Fruit fly (Drosophila melanogaster) whole organism, wandering third instar larva: Measurements from ENCODE around the gene CG14646.

ENCODE experiments used
- Abd-B ChIP-seq: fragments of >200 bp; optimal IDR thresholded peaks from 2 replicates; lab custom pipeline; 2017; ENCODE audit warnings: missing biosample characterization, missing genetic modification characterization
- CG32264 ChIP-seq: fragments of 200-800 bp; sonication (Bioruptor generic); optimal IDR thresholded peaks from 2 replicates; lab custom pipeline; 2016; ENCODE audit warnings: missing biosample characterization, missing genetic modification characterization
- CG9705 ChIP-seq: fragments of 200-800 bp; sonication (Bioruptor generic); optimal IDR thresholded peaks from 2 replicates; lab custom pipeline; 2018; ENCODE audit warnings: missing biosample characterization, mild to moderate bottlenecking, missing genetic modification characterization
- CrebA ChIP-seq: fragments of 200-800 bp; sonication (Bioruptor generic); optimal IDR thresholded peaks from 2 replicates; lab custom pipeline; 2016; ENCODE audit warnings: missing biosample characterization, mild to moderate bottlenecking, missing genetic modification characterization, borderline replicate concordance
- Dfd ChIP-seq: fragments of >200 bp; optimal IDR thresholded peaks from 2 replicates; lab custom pipeline; 2017; ENCODE audit warnings: missing biosample characterization, missing genetic modification characterization
- Dif ChIP-seq: fragments of 200-275, 200-300 bp; sonication (Bioruptor generic); optimal IDR thresholded peaks from 2 replicates; lab custom pipeline; 2018; ENCODE audit warnings: missing biosample characterization, missing genetic modification characterization; ENCODE audit not compliant: partially characterized antibody
- GATAd ChIP-seq: sonication (Bioruptor generic); optimal IDR thresholded peaks from 2 replicates; lab custom pipeline; 2016; ENCODE audit warnings: missing biosample characterization, missing genetic modification characterization
- HLH106 ChIP-seq: fragments of 200-800 bp; optimal IDR thresholded peaks from 3 replicates; lab custom pipeline; 2019; ENCODE audit warnings: missing biosample characterization, mild to moderate bottlenecking, missing genetic modification characterization, moderate library complexity
- Hnf4 ChIP-seq: fragments of 200-800 bp; sonication (Bioruptor generic); optimal IDR thresholded peaks from 2 replicates; lab custom pipeline; 2016; ENCODE audit warnings: missing biosample characterization, mild to moderate bottlenecking, missing genetic modification characterization
- Hr78 ChIP-seq: fragments of >200 bp; optimal IDR thresholded peaks from 2 replicates; lab custom pipeline; 2017; ENCODE audit warnings: missing biosample characterization, missing genetic modification characterization
- Hr83 ChIP-seq: fragments of 200-300 bp; sonication (Bioruptor generic); optimal IDR thresholded peaks from 2 replicates; lab custom pipeline; 2016; ENCODE audit warnings: missing biosample characterization, mild to moderate bottlenecking, missing genetic modification characterization, moderate library complexity; ENCODE audit not compliant: poor library complexity, severe bottlenecking
- Jra ChIP-seq: sonication (Bioruptor generic); optimal IDR thresholded peaks from 2 replicates; lab custom pipeline; 2016; ENCODE audit warnings: missing biosample characterization, missing genetic modification characterization
- Mio ChIP-seq: sonication (Bioruptor generic); optimal IDR thresholded peaks from 2 replicates; lab custom pipeline; 2016; ENCODE audit warnings: missing biosample characterization, missing genetic modification characterization
- Myc ChIP-seq: fragments of >200 bp; optimal IDR thresholded peaks from 2 replicates; lab custom pipeline; 2017
- N ChIP-seq: fragments of >200 bp; optimal IDR thresholded peaks from 2 replicates; lab custom pipeline; 2018; ENCODE audit warnings: missing biosample characterization, missing external identifiers, missing genetic modification characterization
- OdsH ChIP-seq: fragments of 200-800 bp; sonication (Bioruptor generic); optimal IDR thresholded peaks from 2 replicates; lab custom pipeline; 2016; ENCODE audit warnings: missing biosample characterization, mild to moderate bottlenecking, missing genetic modification characterization
- Rel ChIP-seq, 2 experiments: fragments of 200-800 bp; sonication (Bioruptor generic) in 1 of 2; optimal IDR thresholded peaks; 2 replicates in 1 of 2; 3 replicates in 1 of 2; lab custom pipeline; 2016 to 2019; ENCODE audit warnings: mild to moderate bottlenecking in 2 of 2, missing biosample characterization in 2 of 2, missing genetic modification characterization in 2 of 2, moderate library complexity in 1 of 2
- Sp1 ChIP-seq: fragments of 200-800 bp; sonication (Bioruptor generic); optimal IDR thresholded peaks from 3 replicates; lab custom pipeline; 2019; ENCODE audit warnings: missing biosample characterization, mild to moderate bottlenecking, missing genetic modification characterization, moderate library complexity
- Vsx2 ChIP-seq: fragments of 200-300, 225-300 bp; sonication (Bioruptor generic); optimal IDR thresholded peaks from 2 replicates; lab custom pipeline; 2018; ENCODE audit warnings: missing biosample characterization, missing genetic modification characterization; ENCODE audit not compliant: partially characterized antibody
- br ChIP-seq: fragments of 200-800 bp; sonication (Bioruptor generic); optimal IDR thresholded peaks from 2 replicates; lab custom pipeline; 2016; ENCODE audit warnings: missing biosample characterization, missing genetic modification characterization
- brk ChIP-seq: fragments of 200-800 bp; sonication (Bioruptor generic); optimal IDR thresholded peaks from 2 replicates; lab custom pipeline; 2016; ENCODE audit warnings: missing biosample characterization, mild to moderate bottlenecking, missing genetic modification characterization
- dl ChIP-seq, 2 experiments: fragments of 175-275, 200-275 bp in 1 of 2; fragments of 200-275 bp in 1 of 2; sonication (Bioruptor generic); optimal IDR thresholded peaks; lab custom pipeline; 2018; ENCODE audit warnings: mild to moderate bottlenecking in 2 of 2, missing biosample characterization in 2 of 2, missing genetic modification characterization in 2 of 2, moderate library complexity in 2 of 2; ENCODE audit not compliant: partially characterized antibody in 2 of 2, insufficient read depth in 1 of 2
- dmrt93B ChIP-seq: fragments of 200-800 bp; sonication (Bioruptor generic); optimal IDR thresholded peaks from 2 replicates; lab custom pipeline; 2018; ENCODE audit warnings: missing biosample characterization, mild to moderate bottlenecking, missing genetic modification characterization
- dsf ChIP-seq: sonication (Bioruptor generic); optimal IDR thresholded peaks from 2 replicates; lab custom pipeline; 2016; ENCODE audit warnings: missing biosample characterization, missing genetic modification characterization, borderline replicate concordance
- ey ChIP-seq: fragments of 200-800 bp; sonication (Bioruptor generic); optimal IDR thresholded peaks from 2 replicates; lab custom pipeline; 2016; ENCODE audit warnings: missing biosample characterization, missing genetic modification characterization
- foxo ChIP-seq, 2 experiments: fragments of 200-800 bp; sonication (Bioruptor generic); optimal IDR thresholded peaks; 2 replicates in 1 of 2; 3 replicates in 1 of 2; lab custom pipeline; 2016 to 2017; ENCODE audit warnings: missing biosample characterization in 2 of 2, missing genetic modification characterization in 2 of 2
- fru ChIP-seq: fragments of 200-800 bp; sonication (Bioruptor generic); optimal IDR thresholded peaks from 3 replicates; lab custom pipeline; 2016; ENCODE audit warnings: missing biosample characterization, mild to moderate bottlenecking, missing genetic modification characterization
- h ChIP-seq: fragments of 200-800 bp; sonication (Bioruptor generic); optimal IDR thresholded peaks from 3 replicates; lab custom pipeline; 2016; ENCODE audit warnings: missing biosample characterization, mild to moderate bottlenecking, missing genetic modification characterization
- jim ChIP-seq: fragments of 175-275, 200-325 bp; sonication (Bioruptor generic); optimal IDR thresholded peaks from 2 replicates; lab custom pipeline; 2016; ENCODE audit warnings: missing biosample characterization, mild to moderate bottlenecking, missing genetic modification characterization
- lola ChIP-seq: fragments of >200 bp; optimal IDR thresholded peaks from 2 replicates; lab custom pipeline; 2017; ENCODE audit warnings: missing biosample characterization, missing genetic modification characterization
- pan ChIP-seq: fragments of >200 bp; optimal IDR thresholded peaks from 2 replicates; lab custom pipeline; 2017
- psq ChIP-seq: fragments of 200-800 bp; sonication (Bioruptor generic); optimal IDR thresholded peaks from 3 replicates; lab custom pipeline; 2017; ENCODE audit warnings: missing biosample characterization, mild to moderate bottlenecking, missing genetic modification characterization, moderate library complexity
- rgr ChIP-seq: fragments of 200-800 bp; sonication (Bioruptor generic); optimal IDR thresholded peaks from 3 replicates; lab custom pipeline; 2016; ENCODE audit warnings: missing biosample characterization, mild to moderate bottlenecking, missing genetic modification characterization
- sage ChIP-seq: fragments of 200-800 bp; sonication (Bioruptor generic); optimal IDR thresholded peaks from 2 replicates; lab custom pipeline; 2016; ENCODE audit warnings: missing biosample characterization, mild to moderate bottlenecking, missing genetic modification characterization
- sv ChIP-seq: fragments of 200-800 bp; sonication (Bioruptor generic); optimal IDR thresholded peaks from 3 replicates; lab custom pipeline; 2016; ENCODE audit warnings: missing biosample characterization, missing genetic modification characterization
- tai ChIP-seq: sonication (Bioruptor generic); optimal IDR thresholded peaks from 2 replicates; lab custom pipeline; 2016; ENCODE audit warnings: missing biosample characterization, missing genetic modification characterization
- usp ChIP-seq: fragments of >200 bp; optimal IDR thresholded peaks from 2 replicates; lab custom pipeline; 2017; ENCODE audit warnings: missing biosample characterization, missing genetic modification characterization
- woc ChIP-seq: sonication (Bioruptor generic); optimal IDR thresholded peaks from 2 replicates; lab custom pipeline; 2016; ENCODE audit warnings: missing biosample characterization, mild to moderate bottlenecking, missing genetic modification characterization

The CG14646 gene

dm6 chr3R:4381079-4381919 lies 8.9 kb upstream of the CG14646 start, which contains the start of gene Cont:
Cont (plus strand) TSS chr3R:4381306.
- TF ChIP-seq sv (GFP tag; lab: Kevin White, UChicago) (no peak), Rel (GFP tag; optimal IDR thresholded peaks at IDR 0.05; lab: Kevin White, UChicago) (no peak), Rel (tag; optimal IDR thresholded peaks at IDR 0.05; lab: Kevin White, UChicago) (peak; percentile 10), usp (no peak), Hnf4 (peak; percentile 62), h (GFP tag; lab: Kevin White, UChicago) (peak; percentile 26)
- TF ChIP-seq, all 38 proteins: peak for 3

- no peak for TF ChIP-seq Dfd (GFP tag; lab: Kevin White, UChicago)
- TF ChIP-seq woc (GFP tag; lab: Kevin White, UChicago) = no peak
- no peak for TF ChIP-seq pan
- TF ChIP-seq rgr = no peak
- no peak for TF ChIP-seq Hr83 (GFP tag; lab: Kevin White, UChicago)
- TF ChIP-seq h (GFP tag; lab: Kevin White, UChicago) = no peak
- TF ChIP-seq Jra = no peak
- TF ChIP-seq Mio (GFP tag; lab: Kevin White, UChicago) = no peak
- no peak for TF ChIP-seq lola (GFP tag; lab: Kevin White, UChicago)
- TF ChIP-seq tai (GFP tag; lab: Kevin White, UChicago) = no peak
- no peak for TF ChIP-seq jim (GFP tag; lab: Kevin White, UChicago)
- TF ChIP-seq Myc (lab: Kevin White, UChicago) = no peak
- TF ChIP-seq ey (GFP tag; lab: Kevin White, UChicago) = no peak
Measured at dm6 chr3R:4382165-4382564, 8.0 kb upstream of the CG14646 start.

- TF ChIP-seq ey (GFP tag; lab: Kevin White, UChicago) (no peak), jim (GFP tag; lab: Kevin White, UChicago) (no peak), lola (GFP tag; lab: Kevin White, UChicago) (no peak), HLH106 (tag; lab: Kevin White, UChicago) (peak; percentile 59), Hnf4 (peak; percentile 51), CrebA (GFP tag; lab: Kevin White, UChicago) (no peak), Dif (GFP tag; lab: Kevin White, UChicago) (no peak), Sp1 (GFP tag; lab: Kevin White, UChicago) (peak; percentile 41), dsf (GFP tag; lab: Kevin White, UChicago) (no peak), sage (GFP tag; lab: Kevin White, UChicago) (no peak), pan (no peak), woc (GFP tag; lab: Kevin White, UChicago) (no peak), foxo (GFP tag; optimal IDR thresholded peaks at IDR 0.05; lab: Kevin White, UChicago) (peak in 1 of 2 experiments; percentile 44), Mio (GFP tag; lab: Kevin White, UChicago) (no peak), Rel (GFP tag; optimal IDR thresholded peaks at IDR 0.05; lab: Kevin White, UChicago) (no peak), Rel (tag; optimal IDR thresholded peaks at IDR 0.05; lab: Kevin White, UChicago) (peak; percentile 90), CG32264 (GFP tag; lab: Kevin White, UChicago) (no peak), N (GFP tag; lab: Kevin White, UChicago) (no peak), CG9705 (no peak), Dfd (GFP tag; lab: Kevin White, UChicago) (no peak), Hr83 (GFP tag; lab: Kevin White, UChicago) (peak; percentile 7), psq (GFP tag; lab: Kevin White, UChicago) (peak; percentile 23), fru (GFP tag; lab: Kevin White, UChicago) (no peak), Hr78 (no peak), dmrt93B (GFP tag; lab: Kevin White, UChicago) (no peak), h (GFP tag; lab: Kevin White, UChicago) (no peak), dl (GFP tag; optimal IDR thresholded peaks at IDR 0.05; lab: Kevin White, UChicago; ENCODE audit: insufficient read depth in 1 of 2, partially characterized antibody in 2 of 2) (no peak), tai (GFP tag; lab: Kevin White, UChicago) (no peak), Jra (no peak), usp (no peak), rgr (peak; percentile 35), Vsx2 (GFP tag; lab: Kevin White, UChicago) (no peak), OdsH (GFP tag; lab: Kevin White, UChicago) (no peak), Abd-B (GFP tag; lab: Kevin White, UChicago) (no peak), GATAd (GFP tag; lab: Kevin White, UChicago) (no peak), br (GFP tag; lab: Kevin White, UChicago) (no peak), brk (GFP tag; lab: Kevin White, UChicago) (no peak), sv (GFP tag; lab: Kevin White, UChicago) (no peak), Myc (lab: Kevin White, UChicago) (peak; percentile 25)
Measured at dm6 chr3R:4387490-4387889, 2.7 kb upstream of the CG14646 start, which contains the start of gene tub. tub (plus strand) TSS chr3R:4387742.
